Fruit fly (Drosophila melanogaster): ENCODE results near the gene CG4842.

The CG4842 gene

DNA sequence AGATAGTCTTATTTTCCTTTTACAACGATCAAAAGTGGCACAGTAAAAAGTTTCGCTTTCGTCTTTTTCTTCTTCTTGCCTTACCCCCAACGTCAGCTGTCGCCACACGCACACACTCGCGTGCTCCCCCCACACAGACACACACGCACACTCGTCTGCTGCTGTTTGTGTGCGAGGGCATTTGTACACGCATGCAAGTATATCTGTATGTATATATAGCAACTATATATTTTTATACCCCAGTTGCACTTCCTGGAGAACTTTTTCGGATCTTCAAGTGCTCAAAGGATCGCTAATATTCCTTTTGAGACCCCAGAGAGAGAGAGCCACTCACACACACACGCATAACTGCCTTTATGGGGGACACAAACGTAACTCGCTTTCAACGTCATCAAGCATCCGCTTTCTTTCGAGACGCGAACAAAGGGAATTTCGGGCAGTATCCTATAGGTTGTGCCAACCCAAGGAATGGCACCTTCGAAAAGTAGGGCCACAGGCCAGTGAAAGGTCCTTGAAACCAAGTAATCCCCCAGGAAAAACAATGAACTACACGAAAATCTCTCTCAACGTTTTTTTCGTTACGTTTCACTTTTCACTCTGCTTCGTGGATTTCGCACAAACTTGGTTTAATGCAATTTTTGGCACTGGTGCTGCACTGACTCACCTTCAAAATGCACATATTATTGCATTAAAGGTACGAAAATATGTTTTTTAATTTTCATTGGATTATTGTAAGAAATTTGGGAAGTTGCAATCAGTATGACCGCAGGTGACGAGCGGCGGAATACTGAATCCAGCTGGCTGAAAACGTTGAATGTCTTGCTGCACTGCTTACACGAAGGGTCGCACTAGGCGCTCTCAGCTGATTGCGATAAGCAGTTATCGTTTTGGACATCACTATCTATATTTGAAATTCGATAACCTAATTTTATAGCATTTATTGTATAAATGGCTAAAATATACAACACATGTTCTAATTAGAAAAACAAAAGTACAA, 9.9 kb downstream of the CG4842 start, which contains the start of gene roq (continued):
- TF ChIP-seq CG15601 (tag; optimal IDR thresholded peaks at IDR 0.05) (peak; percentile 8), CoRest (tag; optimal IDR thresholded peaks at IDR 0.05) (peak; percentile 34), MTF-1 (GFP tag; optimal IDR thresholded peaks at IDR 0.05; ENCODE audit: borderline replicate concordance) (no peak), pum (GFP tag; optimal IDR thresholded peaks at IDR 0.05) (no peak), CG4730 (GFP tag; IDR thresholded peaks at IDR 0.05) (no peak), org-1 (GFP tag; optimal IDR thresholded peaks at IDR 0.05) (no peak), CG15011 (GFP tag; optimal IDR thresholded peaks at IDR 0.05) (no peak), zfh1 (GFP tag; IDR thresholded peaks at IDR 0.05) (no peak), CG2678 (tag; optimal IDR thresholded peaks at IDR 0.05) (no peak), Sin3A (optimal IDR thresholded peaks at IDR 0.05) (peak; percentile 19), bigmax (GFP tag; optimal IDR thresholded peaks at IDR 0.05) (peak; percentile 25), Scr (GFP tag; IDR thresholded peaks at IDR 0.05; ENCODE audit: partially characterized antibody) (peak; percentile 38), GATAe (GFP tag; conservative IDR thresholded peaks at IDR 0.05) (peak; percentile 14; the same call in 1 of the 2 replicates), crc (GFP tag; optimal IDR thresholded peaks at IDR 0.05) (no peak), bbx (GFP tag; IDR thresholded peaks at IDR 0.05; ENCODE audit: partially characterized antibody) (peak; percentile 51), CG3163 (GFP tag; optimal IDR thresholded peaks at IDR 0.05) (no peak), Doc3 (GFP tag; IDR thresholded peaks at IDR 0.05; ENCODE audit: partially characterized antibody) (no peak), cwo (GFP tag; optimal IDR thresholded peaks at IDR 0.05) (no peak), CG18599 (GFP tag; optimal IDR thresholded peaks at IDR 0.05) (no peak), Ets97D (GFP tag; optimal IDR thresholded peaks at IDR 0.05) (peak; percentile 70), CG14441 (GFP tag; IDR thresholded peaks at IDR 0.05) (no peak; the same call in 1 of the 2 replicates), Dbx (GFP tag; IDR thresholded peaks at IDR 0.05) (0 out of 3 replicates have a peak, but pooled peaks have one; percentile 46), en (GFP tag; optimal IDR thresholded peaks at IDR 0.05) (no peak), bsh (GFP tag; optimal IDR thresholded peaks at IDR 0.05) (peak in 1 of 2 experiments; percentile 27), tin (GFP tag; optimal IDR thresholded peaks at IDR 0.05) (no peak), Meics (GFP tag; optimal IDR thresholded peaks at IDR 0.05) (no peak), jumu (GFP tag; optimal IDR thresholded peaks at IDR 0.05) (no peak), chn (GFP tag; optimal IDR thresholded peaks at IDR 0.05) (no peak), Six4 (GFP tag; optimal IDR thresholded peaks at IDR 0.05) (no peak), tx (GFP tag; optimal IDR thresholded peaks at IDR 0.05) (no peak), sob (GFP tag; IDR thresholded peaks at IDR 0.05) (no peak), fd3F (GFP tag; optimal IDR thresholded peaks at IDR 0.05) (no peak), Kr (GFP tag; optimal IDR thresholded peaks at IDR 0.05) (no peak), Hand (GFP tag; optimal IDR thresholded peaks at IDR 0.05) (no peak), CG7928 (GFP tag; optimal IDR thresholded peaks at IDR 0.05) (no peak), oc (tag; optimal IDR thresholded peaks at IDR 0.05) (no peak), NC2β (GFP tag; optimal IDR thresholded peaks at IDR 0.05) (peak; percentile 17), CG14667 (GFP tag; IDR thresholded peaks at IDR 0.05) (no peak), cg (GFP tag; optimal IDR thresholded peaks at IDR 0.05) (peak; percentile 98), CG7556 (GFP tag; optimal IDR thresholded peaks at IDR 0.05) (no peak), gt (GFP tag; IDR thresholded peaks at IDR 0.05) (no peak), run (tag; optimal IDR thresholded peaks at IDR 0.05) (no peak), slbo (GFP tag; IDR thresholded peaks at IDR 0.05) (no peak), CG11723 (GFP tag; optimal IDR thresholded peaks at IDR 0.05) (no peak), CG15514 (GFP tag; optimal IDR thresholded peaks at IDR 0.05) (peak; percentile 53), HLHmδ (GFP tag; optimal IDR thresholded peaks at IDR 0.05) (peak; percentile 6), pzg (GFP tag; optimal IDR thresholded peaks at IDR 0.05) (peak; percentile 94), CG32532 (GFP tag; IDR thresholded peaks at IDR 0.05) (no peak; the same call in 1 of the 2 replicates)

Measured in whole organism, embryonic.